Fruit fly (Drosophila melanogaster) Kc167 (cell line): ENCODE measurements around the gene U4-U6-60K.

Experiments used
- Myc ChIP-seq: fragments of >200 bp; optimal IDR thresholded peaks from 2 replicates; lab custom pipeline; 2017; ENCODE audit warnings: missing external identifiers
- h ChIP-seq: fragments of >200 bp; optimal IDR thresholded peaks from 3 replicates; lab custom pipeline; 2018; ENCODE audit warnings: missing external identifiers
- insv ChIP-seq: fragments of >200 bp; optimal IDR thresholded peaks from 3 replicates; lab custom pipeline; 2018; ENCODE audit warnings: missing external identifiers
- psq ChIP-seq: fragments of >200 bp; optimal IDR thresholded peaks from 2 replicates; lab custom pipeline; 2017; ENCODE audit warnings: missing external identifiers
- ttk ChIP-seq: sonication (Bioruptor generic); optimal IDR thresholded peaks from 2 replicates; lab custom pipeline; 2017; ENCODE audit warnings: missing external identifiers

DNA sequence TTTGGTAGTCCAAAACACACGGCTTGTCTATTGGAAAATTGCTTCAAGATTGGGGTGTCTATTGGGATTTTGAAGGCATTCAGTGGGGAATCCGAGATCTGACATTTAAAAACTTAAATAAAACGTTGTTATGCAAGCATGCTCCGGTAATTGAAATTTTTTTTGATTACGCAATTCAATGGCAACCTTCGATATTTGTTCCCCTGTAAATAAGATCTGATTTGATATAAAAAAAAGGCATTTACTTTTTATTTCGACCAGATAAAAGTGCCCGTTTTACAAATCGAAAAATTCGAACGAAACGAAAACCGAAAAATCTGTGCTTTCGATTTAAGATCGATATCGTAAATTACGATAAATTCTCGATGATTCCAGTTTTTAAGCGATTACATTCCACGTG, 34.9 kb downstream of the U4-U6-60K start, which contains the start of the genes CG13733 and qjt:
- TF ChIP-seq h (lab: Kevin White, UChicago) (no peak), psq (lab: Kevin White, UChicago) (no peak), ttk (no peak), Myc (no peak), insv (no peak)
